Worm (Caenorhabditis elegans) whole organism, late embryonic: ENCODE measurements around the gene ttr-42.

Experiments used
- F13H6.1 ChIP-seq: sonication (generic microtip); optimal IDR thresholded peaks from 2 replicates; lab custom pipeline; 2016; ENCODE audit warnings: missing genetic modification characterization, missing compliant biosample characterization
- K02D7.2 ChIP-seq: sonication (generic microtip); optimal IDR thresholded peaks from 2 replicates; lab custom pipeline; 2017; ENCODE audit warnings: mild to moderate bottlenecking, missing genetic modification characterization, missing compliant biosample characterization
- K09A11.1 ChIP-seq: sonication (generic microtip); optimal IDR thresholded peaks from 2 replicates; lab custom pipeline; 2017; ENCODE audit warnings: antibody characterized with exemption, mild to moderate bottlenecking, missing genetic modification characterization, missing compliant biosample characterization; ENCODE audit not compliant: insufficient read depth
- T23F11.4 ChIP-seq: fragments of 200-800 bp; sonication (Bioruptor generic); optimal IDR thresholded peaks from 2 replicates; lab custom pipeline; 2018; ENCODE audit warnings: mild to moderate bottlenecking, missing genetic modification characterization, missing compliant biosample characterization
- ahr-1 ChIP-seq: sonication (generic microtip); optimal IDR thresholded peaks from 2 replicates; lab custom pipeline; 2016; ENCODE audit warnings: missing genetic modification characterization, missing compliant biosample characterization
- ama-1 ChIP-seq: fragments of 150-350 bp; optimal IDR thresholded peaks from 2 replicates; lab custom pipeline; 2014
- ceh-14 ChIP-seq: sonication (generic microtip); optimal IDR thresholded peaks from 2 replicates; lab custom pipeline; 2016; ENCODE audit warnings: missing genotype, missing genetic modification characterization, missing compliant biosample characterization
- ceh-19 ChIP-seq: fragments of 200-800 bp; sonication (Bioruptor generic); optimal IDR thresholded peaks from 2 replicates; lab custom pipeline; 2018; ENCODE audit warnings: mild to moderate bottlenecking, missing genetic modification characterization, missing compliant biosample characterization
- ceh-22 ChIP-seq: sonication (generic microtip); optimal IDR thresholded peaks from 2 replicates; lab custom pipeline; 2017; ENCODE audit warnings: missing biosample characterization, missing genetic modification characterization
- ceh-24 ChIP-seq: sonication (generic microtip); optimal IDR thresholded peaks from 2 replicates; lab custom pipeline; 2016; ENCODE audit warnings: mild to moderate bottlenecking, missing genetic modification characterization, missing compliant biosample characterization
- ceh-31 ChIP-seq: sonication (generic microtip); optimal IDR thresholded peaks from 2 replicates; lab custom pipeline; 2016; ENCODE audit warnings: missing genetic modification characterization, missing compliant biosample characterization
- ceh-48 ChIP-seq: sonication (generic microtip); optimal IDR thresholded peaks from 2 replicates; lab custom pipeline; 2016; ENCODE audit warnings: missing genetic modification characterization, inconsistent platforms, missing compliant biosample characterization
- che-1 ChIP-seq: sonication (generic microtip); optimal IDR thresholded peaks from 2 replicates; lab custom pipeline; 2016; ENCODE audit warnings: mild to moderate bottlenecking, missing genetic modification characterization, missing compliant biosample characterization
- dve-1 ChIP-seq: sonication (generic microtip); optimal IDR thresholded peaks from 2 replicates; lab custom pipeline; 2017; ENCODE audit warnings: antibody characterized with exemption, mild to moderate bottlenecking, missing genetic modification characterization, missing compliant biosample characterization
- elt-2 ChIP-seq: sonication (generic microtip); optimal IDR thresholded peaks from 2 replicates; lab custom pipeline; 2016; ENCODE audit warnings: missing genetic modification reagents, missing genetic modification characterization, missing compliant biosample characterization
- elt-4 ChIP-seq: sonication (generic microtip); optimal IDR thresholded peaks from 2 replicates; lab custom pipeline; 2016; ENCODE audit warnings: missing genetic modification characterization, missing compliant biosample characterization
- ets-4 ChIP-seq: sonication (generic microtip); optimal IDR thresholded peaks from 2 replicates; lab custom pipeline; 2016; ENCODE audit warnings: missing genetic modification characterization, missing compliant biosample characterization
- hlh-15 ChIP-seq: sonication (generic microtip); optimal IDR thresholded peaks from 2 replicates; lab custom pipeline; 2016; ENCODE audit warnings: missing genetic modification characterization, missing compliant biosample characterization
- hlh-8 ChIP-seq: sonication (generic microtip); optimal IDR thresholded peaks from 2 replicates; lab custom pipeline; 2016; ENCODE audit warnings: missing genotype, missing genetic modification characterization, missing compliant biosample characterization
- mec-3 ChIP-seq: sonication (generic microtip); optimal IDR thresholded peaks from 2 replicates; lab custom pipeline; 2016; ENCODE audit warnings: borderline replicate concordance, missing genetic modification characterization, missing compliant biosample characterization
- npax-4 ChIP-seq: sonication (generic microtip); optimal IDR thresholded peaks from 2 replicates; lab custom pipeline; 2016; ENCODE audit warnings: missing genetic modification characterization, missing compliant biosample characterization
- pha-2 ChIP-seq: sonication (generic microtip); optimal IDR thresholded peaks from 2 replicates; lab custom pipeline; 2017; ENCODE audit warnings: mild to moderate bottlenecking, missing genetic modification characterization, missing compliant biosample characterization
- pqm-1 ChIP-seq: sonication (generic microtip); optimal IDR thresholded peaks from 2 replicates; lab custom pipeline; 2016; ENCODE audit warnings: missing genetic modification characterization, missing compliant biosample characterization
- ref-2 ChIP-seq: sonication (generic microtip); optimal IDR thresholded peaks from 2 replicates; lab custom pipeline; 2016; ENCODE audit warnings: missing genetic modification characterization, missing compliant biosample characterization
- rnt-1 ChIP-seq: sonication (generic microtip); optimal IDR thresholded peaks from 2 replicates; lab custom pipeline; 2016; ENCODE audit warnings: missing genetic modification characterization, missing compliant biosample characterization
- sdc-2 ChIP-seq: sonication (generic microtip); optimal IDR thresholded peaks from 2 replicates; lab custom pipeline; 2016; ENCODE audit warnings: missing genotype, missing genetic modification characterization, missing compliant biosample characterization
- syd-9 ChIP-seq: sonication (generic microtip); optimal IDR thresholded peaks from 2 replicates; lab custom pipeline; 2016; ENCODE audit warnings: mild to moderate bottlenecking, missing genetic modification characterization, moderate library complexity, missing compliant biosample characterization
- tbx-7 ChIP-seq: sonication (generic microtip); optimal IDR thresholded peaks from 2 replicates; lab custom pipeline; 2016; ENCODE audit warnings: missing genotype, missing genetic modification characterization, missing compliant biosample characterization
- unc-3 ChIP-seq, 2 experiments: fragments of 200-800 bp in 1 of 2; sonication (Bioruptor generic) in 1 of 2; sonication (generic microtip) in 1 of 2; conservative IDR thresholded peaks in 1 of 2; optimal IDR thresholded peaks in 1 of 2; 2 replicates each; pipeline versions ENCODE4 v1.3.6 to Lab custom; 2016 to 2022; ENCODE audit warnings: missing compliant biosample characterization in 2 of 2, missing genetic modification characterization in 2 of 2, missing genetic modification reagents in 1 of 2
- unc-55 ChIP-seq: sonication (generic microtip); optimal IDR thresholded peaks from 2 replicates; lab custom pipeline; 2017; ENCODE audit warnings: missing biosample characterization, missing genetic modification reagents, missing genetic modification characterization
- unc-86 ChIP-seq: sonication (generic microtip); optimal IDR thresholded peaks from 2 replicates; lab custom pipeline; 2016; ENCODE audit warnings: missing genetic modification characterization, missing compliant biosample characterization
- ztf-16 ChIP-seq: sonication (generic microtip); optimal IDR thresholded peaks from 2 replicates; lab custom pipeline; 2017; ENCODE audit warnings: missing genetic modification characterization, missing compliant biosample characterization

Gene ttr-42

ce11 chrX:2559979-2560378 lies 17.6 kb upstream of the ttr-42 start, which contains the start of gene F52H2.5:
F52H2.5 (minus strand) TSS chrX:2560079.
- TF ChIP-seq ceh-22 (tag; lab: Kevin White, UChicago) (no peak), dve-1 (no peak), ceh-31 (no peak), T23F11.4 (GFP tag; lab: Kevin White, UChicago) (no peak), ceh-19 (GFP tag; lab: Kevin White, UChicago) (no peak), che-1 (tag; lab: Kevin White, UChicago) (no peak), unc-3 (GFP tag; conservative IDR thresholded peaks at IDR 0.05; lab: Robert Waterston, UW) (no peak), unc-3 (tag; optimal IDR thresholded peaks at IDR 0.05; lab: Kevin White, UChicago) (no peak), rnt-1 (tag; lab: Kevin White, UChicago) (no peak), ets-4 (no peak), unc-86 (tag; lab: Kevin White, UChicago) (no peak), F13H6.1 (no peak), ceh-14 (tag; lab: Kevin White, UChicago) (no peak), ceh-48 (no peak), ceh-24 (tag; lab: Kevin White, UChicago) (no peak), npax-4 (tag; lab: Kevin White, UChicago) (no peak)
- TF ChIP-seq, all 69 proteins: peak for 0

- TF ChIP-seq pha-2 (no peak), ama-1 (no peak), hlh-8 (tag; lab: Kevin White, UChicago) (no peak), syd-9 (tag; lab: Kevin White, UChicago) (no peak), K02D7.2 (tag; lab: Kevin White, UChicago) (no peak), F13H6.1 (no peak), ceh-48 (no peak), ref-2 (no peak), unc-55 (GFP tag; lab: Kevin White, UChicago) (no peak), tbx-7 (tag; lab: Kevin White, UChicago) (no peak), elt-4 (tag; lab: Kevin White, UChicago) (no peak)
Measured at ce11 chrX:2564047-2564446, 13.5 kb upstream of the ttr-42 start, which contains the start of gene dhcr-24. dhcr-24 (minus strand) TSS chrX:2564147.

- TF ChIP-seq unc-3 (GFP tag; conservative IDR thresholded peaks at IDR 0.05; lab: Robert Waterston, UW) (no peak), unc-3 (tag; optimal IDR thresholded peaks at IDR 0.05; lab: Kevin White, UChicago) (no peak), ahr-1 (tag; lab: Kevin White, UChicago) (no peak), elt-2 (tag; lab: Kevin White, UChicago) (peak; percentile 91)
Measured at ce11 chrX:2565308-2565773, 12.2 kb upstream of the ttr-42 start, which contains the start of gene F52H2.15. F52H2.15 (plus strand) TSS chrX:2565358.

- TF ChIP-seq K09A11.1 (tag; lab: Kevin White, UChicago) (no peak), elt-2 (tag; lab: Kevin White, UChicago) (no peak), mec-3 (tag; lab: Kevin White, UChicago) (no peak), hlh-15 (tag; lab: Kevin White, UChicago) (no peak)
Measured at ce11 chrX:2567761-2568160, 9.8 kb upstream of the ttr-42 start.

ce11 chrX:2569040-2569439 lies 8.5 kb upstream of the ttr-42 start:
- no peak for TF ChIP-seq sdc-2
- TF ChIP-seq ceh-24 (tag; lab: Kevin White, UChicago) = no peak
- no peak for TF ChIP-seq ztf-16 (tag; lab: Kevin White, UChicago)
- TF ChIP-seq ceh-31 = no peak
- peak; percentile 53 for TF ChIP-seq elt-2 (tag; lab: Kevin White, UChicago)

ce11 chrX:2572646-2573149 lies 4.8 kb upstream of the ttr-42 start, which contains the start of the genes ccd-5 and F52H2.1:
ccd-5 (minus strand) TSS chrX:2572653.
F52H2.1 (plus strand) TSS chrX:2573099.
- TF ChIP-seq ceh-31 (peak; percentile 44), ceh-19 (GFP tag; lab: Kevin White, UChicago) (peak; percentile 10), pqm-1 (tag; lab: Kevin White, UChicago) (no peak)
